Worm (Caenorhabditis elegans) whole organism, mixed stage, embryonic: Measurements from ENCODE around the gene C12D8.20.

Source experiments
- M03D4.4 ChIP-seq: sonication (generic microtip); optimal IDR thresholded peaks from 2 replicates; lab custom pipeline; 2017; ENCODE audit warnings: mild to moderate bottlenecking, missing genetic modification characterization, missing compliant biosample characterization
- flh-1 ChIP-seq: fragments of 200-800 bp; sonication (Bioruptor generic); optimal IDR thresholded peaks from 2 replicates; lab custom pipeline; 2018; ENCODE audit warnings: mild to moderate bottlenecking, missing genetic modification characterization, moderate library complexity, missing compliant biosample characterization
- nhr-12 ChIP-seq: fragments of 150-350 bp; optimal IDR thresholded peaks from 2 replicates; lab custom pipeline; 2014; ENCODE audit warnings: missing biosample characterization, missing genetic modification characterization
- snpc-4 ChIP-seq: fragments of 150-350 bp; optimal IDR thresholded peaks from 2 replicates; lab custom pipeline; 2014; ENCODE audit warnings: missing biosample characterization, missing genetic modification characterization
- unc-120 ChIP-seq: sonication (generic microtip); optimal IDR thresholded peaks from 2 replicates; lab custom pipeline; 2017; ENCODE audit warnings: missing genetic modification characterization, missing compliant biosample characterization; ENCODE audit not compliant: poor library complexity, severe bottlenecking
- unc-39 ChIP-seq: fragments of 150-350 bp; optimal IDR thresholded peaks from 2 replicates; lab custom pipeline; 2014; ENCODE audit warnings: missing biosample characterization, missing genetic modification characterization
- ztf-11 ChIP-seq: fragments of 150-350 bp; optimal IDR thresholded peaks from 2 replicates; lab custom pipeline; 2014; ENCODE audit warnings: missing biosample characterization, missing genetic modification characterization

ce11 chrV:10237959-10238444, 15.9 kb downstream of the C12D8.20 start:
- no peak for TF ChIP-seq ztf-11
- TF ChIP-seq nhr-12 (tag; lab: Kevin White, UChicago), result no peak
- TF ChIP-seq M03D4.4 (tag; lab: Kevin White, UChicago), result no peak
- TF ChIP-seq flh-1 (GFP tag; lab: Kevin White, UChicago), result no peak
- TF ChIP-seq unc-39 (tag; lab: Kevin White, UChicago), result no peak
- no peak for TF ChIP-seq snpc-4 (tag; lab: Kevin White, UChicago)
- TF ChIP-seq unc-120 (tag; lab: Kevin White, UChicago), result no peak
